Fruit fly (Drosophila melanogaster) S2 (cell line): ENCODE data around the gene CG33258.
A peak's percentile ranks its signal among the peaks of the same experiment; 100 is the strongest.

Source experiments
- CG8478 ChIP-seq: fragments of >200 bp; optimal IDR thresholded peaks from 2 replicates; lab custom pipeline; 2018
- CTCF ChIP-seq, 2 experiments: fragments of >200 bp; optimal IDR thresholded peaks; 2 replicates each; lab custom pipeline; 2018

dm6 chr3L:16049955-16050886 is 32.1 kb upstream of the CG33258 start:
- TF ChIP-seq CTCF (optimal IDR thresholded peaks at IDR 0.05; lab: Kevin White, UChicago) (peak in 1 of 2 experiments; percentile 13), CG8478 (lab: Kevin White, UChicago) (no peak)
